Worm (Caenorhabditis elegans) whole organism, L3 larva: ENCODE measurements around the gene T02B11.8.

Source experiments
- R02D3.7 ChIP-seq: fragments of 150-350 bp; optimal IDR thresholded peaks from 2 replicates; lab custom pipeline; 2014; ENCODE audit warnings: missing biosample characterization, missing genetic modification characterization
- ZK546.5 ChIP-seq: sonication (generic microtip); optimal IDR thresholded peaks from 2 replicates; lab custom pipeline; 2017; ENCODE audit warnings: missing biosample characterization, missing genetic modification characterization
- aly-2 ChIP-seq: fragments of 150-350 bp; optimal IDR thresholded peaks from 2 replicates; lab custom pipeline; 2014; ENCODE audit warnings: missing biosample characterization, missing genetic modification characterization
- ama-1 ChIP-seq: fragments of 150-350 bp; optimal IDR thresholded peaks from 2 replicates; lab custom pipeline; 2018
- ceh-28 ChIP-seq: fragments of 150-350 bp; optimal IDR thresholded peaks from 2 replicates; lab custom pipeline; 2014; ENCODE audit warnings: missing biosample characterization, missing genetic modification reagents, missing genetic modification characterization
- daf-12 ChIP-seq: fragments of 150-350 bp; optimal IDR thresholded peaks from 2 replicates; lab custom pipeline; 2014; ENCODE audit warnings: missing biosample characterization, missing genetic modification reagents, missing genetic modification characterization
- egl-5 ChIP-seq: fragments of 150-350 bp; optimal IDR thresholded peaks from 2 replicates; lab custom pipeline; 2017; ENCODE audit warnings: missing biosample characterization, missing genetic modification reagents, missing genetic modification characterization, inconsistent platforms
- elt-1 ChIP-seq: fragments of 150-350 bp; optimal IDR thresholded peaks from 2 replicates; lab custom pipeline; 2014; ENCODE audit warnings: missing biosample characterization, missing genetic modification characterization
- elt-2 ChIP-seq: sonication (generic microtip); optimal IDR thresholded peaks from 2 replicates; lab custom pipeline; 2016; ENCODE audit warnings: missing genetic modification reagents, mild to moderate bottlenecking, missing genetic modification characterization, missing compliant biosample characterization
- eor-1 ChIP-seq, 2 experiments: fragments of 150-350 bp; optimal IDR thresholded peaks; 2 replicates each; lab custom pipeline; 2014 to 2018; ENCODE audit warnings: missing biosample characterization in 2 of 2, missing genetic modification characterization in 2 of 2
- fkh-10 ChIP-seq: sonication (generic microtip); optimal IDR thresholded peaks from 2 replicates; lab custom pipeline; 2017; ENCODE audit warnings: missing biosample characterization, missing genetic modification reagents, missing genetic modification characterization
- fos-1 ChIP-seq: fragments of 150-350 bp; optimal IDR thresholded peaks from 2 replicates; lab custom pipeline; 2014; ENCODE audit warnings: missing biosample characterization, missing genetic modification characterization
- hmg-11 ChIP-seq: sonication (generic microtip); optimal IDR thresholded peaks from 2 replicates; lab custom pipeline; 2016; ENCODE audit warnings: missing genetic modification characterization, missing compliant biosample characterization
- jun-1 ChIP-seq: fragments of 150-350 bp; optimal IDR thresholded peaks from 2 replicates; lab custom pipeline; 2014; ENCODE audit warnings: missing biosample characterization, missing genetic modification reagents, missing genetic modification characterization
- lin-15B ChIP-seq: fragments of 150-350 bp; optimal IDR thresholded peaks from 2 replicates; lab custom pipeline; 2014; ENCODE audit warnings: missing biosample characterization, missing genetic modification characterization
- lin-39 ChIP-seq: fragments of 150-350 bp; optimal IDR thresholded peaks from 2 replicates; lab custom pipeline; 2018; ENCODE audit warnings: missing biosample characterization, missing genetic modification reagents, missing genetic modification characterization
- lsy-12 ChIP-seq: sonication (generic microtip); optimal IDR thresholded peaks from 2 replicates; lab custom pipeline; 2016; ENCODE audit warnings: mild to moderate bottlenecking, missing genetic modification characterization, missing compliant biosample characterization
- mdl-1 ChIP-seq: fragments of 150-350 bp; optimal IDR thresholded peaks from 2 replicates; lab custom pipeline; 2014; ENCODE audit warnings: missing biosample characterization, missing genetic modification characterization
- mml-1 ChIP-seq: fragments of 150-350 bp; sonication (generic microtip); optimal IDR thresholded peaks from 3 replicates; lab custom pipeline; 2014; ENCODE audit warnings: missing biosample characterization, missing genetic modification characterization
- nfya-1 ChIP-seq: sonication (generic microtip); optimal IDR thresholded peaks from 2 replicates; lab custom pipeline; 2017; ENCODE audit warnings: missing genetic modification characterization, mild to moderate bottlenecking, missing compliant biosample characterization, antibody characterized with exemption, moderate library complexity; ENCODE audit not compliant: insufficient read depth
- nhr-11 ChIP-seq: fragments of 150-350 bp; optimal IDR thresholded peaks from 2 replicates; lab custom pipeline; 2014; ENCODE audit warnings: missing biosample characterization, missing genetic modification characterization
- nhr-23 ChIP-seq: fragments of 150-350 bp; optimal IDR thresholded peaks from 2 replicates; lab custom pipeline; 2014; ENCODE audit warnings: missing biosample characterization, missing genetic modification reagents, missing genetic modification characterization
- nhr-25 ChIP-seq: sonication (generic microtip); optimal IDR thresholded peaks from 2 replicates; lab custom pipeline; 2017; ENCODE audit warnings: missing biosample characterization, missing genetic modification characterization
- nhr-28 ChIP-seq: fragments of 150-350 bp; optimal IDR thresholded peaks from 2 replicates; lab custom pipeline; 2014; ENCODE audit warnings: missing biosample characterization, missing genetic modification characterization
- nhr-43 ChIP-seq: sonication (generic microtip); optimal IDR thresholded peaks from 2 replicates; lab custom pipeline; 2016; ENCODE audit warnings: mild to moderate bottlenecking, missing genetic modification characterization, missing compliant biosample characterization; ENCODE audit not compliant: poor library complexity, severe bottlenecking
- nhr-77 ChIP-seq: fragments of 150-350 bp; optimal IDR thresholded peaks from 2 replicates; lab custom pipeline; 2014; ENCODE audit warnings: missing biosample characterization, missing genetic modification characterization
- pqm-1 ChIP-seq: fragments of 150-350 bp; optimal IDR thresholded peaks from 2 replicates; lab custom pipeline; 2017; ENCODE audit warnings: missing biosample characterization, missing genetic modification characterization, inconsistent platforms
- sea-2 ChIP-seq: fragments of 150-350 bp; sonication (generic microtip); optimal IDR thresholded peaks from 4 replicates; lab custom pipeline; 2014; ENCODE audit warnings: missing biosample characterization, missing genetic modification reagents, missing genetic modification characterization
- skn-1 ChIP-seq: fragments of 150-350 bp; optimal IDR thresholded peaks from 2 replicates; lab custom pipeline; 2014; ENCODE audit warnings: missing biosample characterization, missing genetic modification characterization
- snpc-4 ChIP-seq: fragments of 150-350 bp; optimal IDR thresholded peaks from 2 replicates; lab custom pipeline; 2014; ENCODE audit warnings: missing biosample characterization, missing genetic modification characterization
- tbx-2 ChIP-seq: sonication (generic microtip); optimal IDR thresholded peaks from 2 replicates; lab custom pipeline; 2016; ENCODE audit warnings: mild to moderate bottlenecking, missing genetic modification characterization, missing compliant biosample characterization
- unc-39 ChIP-seq: sonication (generic microtip); optimal IDR thresholded peaks from 4 replicates; lab custom pipeline; 2017; ENCODE audit warnings: missing biosample characterization, missing genetic modification characterization
- unc-62 ChIP-seq: fragments of 150-350 bp; sonication (generic microtip); optimal IDR thresholded peaks from 4 replicates; lab custom pipeline; 2014; ENCODE audit warnings: missing biosample characterization, missing genetic modification reagents, missing genetic modification characterization
- zag-1 ChIP-seq: fragments of 150-350 bp; optimal IDR thresholded peaks from 2 replicates; lab custom pipeline; 2014; ENCODE audit warnings: missing biosample characterization, missing genetic modification characterization
- ztf-11 ChIP-seq: fragments of 150-350 bp; optimal IDR thresholded peaks from 2 replicates; lab custom pipeline; 2014; ENCODE audit warnings: missing biosample characterization, missing genetic modification characterization
- ztf-4 ChIP-seq: fragments of 150-350 bp; optimal IDR thresholded peaks from 2 replicates; lab custom pipeline; 2014; ENCODE audit warnings: missing biosample characterization, missing genetic modification characterization

Gene T02B11.8

DNA sequence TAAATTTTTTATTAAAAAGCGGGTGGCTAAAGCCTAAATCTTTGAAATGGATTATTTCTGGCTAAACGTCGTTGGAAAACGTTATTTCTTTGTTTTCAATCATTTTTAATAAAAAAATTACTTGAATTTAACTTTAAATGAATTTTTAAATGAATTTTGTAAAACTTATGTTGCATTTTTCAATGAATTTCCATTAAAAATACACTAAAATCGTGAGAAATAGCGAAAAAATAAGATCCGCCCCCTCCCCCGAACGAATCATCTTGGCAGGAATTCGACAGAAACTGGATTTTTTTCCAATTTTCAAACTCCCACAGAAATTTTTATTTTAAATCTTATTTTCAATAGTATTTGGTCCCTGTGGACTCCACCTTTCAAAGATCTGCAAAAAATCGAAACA lies 704 bp upstream of the T02B11.8 start, which contains the start of gene srg-53:
Gene srg-53, plus strand, starts transcription at position 301 of the 400 bp plus-strand sequence.
- TF ChIP-seq elt-2 (no peak), fkh-10 (GFP tag; lab: Kevin White, UChicago) (no peak), mml-1 (tag; lab: Kevin White, UChicago) (no peak), nhr-11 (tag; lab: Kevin White, UChicago) (no peak), ama-1 (lab: Kevin White, UChicago) (no peak), snpc-4 (tag; lab: Kevin White, UChicago) (no peak), aly-2 (tag; lab: Kevin White, UChicago) (no peak), mdl-1 (tag; lab: Kevin White, UChicago) (no peak), pqm-1 (tag; lab: Kevin White, UChicago) (no peak), nhr-25 (no peak), daf-12 (no peak), ztf-11 (tag; lab: Kevin White, UChicago) (no peak)

DNA sequence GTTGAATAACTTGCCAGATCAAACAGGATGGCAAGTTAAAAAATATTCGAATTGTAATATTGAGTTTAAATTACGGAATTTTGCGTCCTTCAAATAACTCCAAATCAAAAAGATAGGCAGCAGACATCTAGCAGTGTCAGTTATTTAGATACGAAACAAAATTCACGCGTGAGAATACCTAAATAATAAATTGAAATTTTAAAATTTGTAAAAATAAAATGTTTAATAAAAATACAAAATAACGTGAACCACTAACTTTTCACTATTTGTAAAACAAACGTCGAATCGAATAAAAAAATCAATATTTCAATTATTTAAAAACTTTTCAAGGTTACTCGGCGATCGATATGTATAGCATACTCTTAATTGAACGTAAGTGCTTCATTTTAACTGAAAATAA lies 2.5 kb downstream of the T02B11.8 start, which contains the start of gene T02B11.9:
Gene T02B11.9, plus strand, starts transcription at position 301 of the 400 bp plus-strand sequence.
- TF ChIP-seq lin-15B (tag; lab: Kevin White, UChicago) (no peak), tbx-2 (tag; lab: Kevin White, UChicago) (no peak), nfya-1 (no peak), ZK546.5 (tag; lab: Kevin White, UChicago) (no peak), fkh-10 (GFP tag; lab: Kevin White, UChicago) (no peak), lin-39 (no peak), hmg-11 (tag; lab: Kevin White, UChicago) (no peak), egl-5 (tag; lab: Kevin White, UChicago) (no peak), ztf-11 (tag; lab: Kevin White, UChicago) (no peak), nhr-28 (tag; lab: Kevin White, UChicago) (no peak), jun-1 (tag; lab: Kevin White, UChicago) (no peak), ceh-28 (no peak), skn-1 (tag; lab: Kevin White, UChicago) (no peak), elt-1 (tag; lab: Kevin White, UChicago) (no peak), nhr-23 (tag; lab: Kevin White, UChicago) (no peak), nhr-77 (no peak), ztf-4 (tag; lab: Kevin White, UChicago) (no peak)
- TF ChIP-seq, all 47 proteins: peak for 0

DNA sequence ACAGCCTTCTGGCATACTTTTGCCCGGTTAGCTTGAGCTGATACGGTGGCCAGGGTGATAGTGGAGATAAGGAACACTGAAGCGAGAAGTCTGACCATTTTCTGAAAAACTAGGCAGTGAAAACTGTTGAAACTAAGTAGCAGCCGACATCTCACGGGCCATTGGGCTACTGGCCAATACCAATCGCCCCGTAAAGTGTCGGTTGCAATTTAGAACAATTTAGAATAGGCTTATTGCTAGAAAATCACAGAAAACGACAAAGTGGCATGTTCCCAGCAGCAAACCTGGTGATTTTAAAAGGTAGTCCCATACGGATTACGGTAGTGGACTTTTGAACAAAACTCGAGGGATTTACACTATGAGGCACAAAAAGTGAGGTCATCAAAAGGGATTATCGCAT lies 7.4 kb downstream of the T02B11.8 start, which contains the start of gene T02B11.4:
Gene T02B11.4, minus strand, starts transcription at position 101 of the 400 bp plus-strand sequence.
- TF ChIP-seq lin-39 (no peak), unc-62 (GFP tag; lab: Kevin White, UChicago) (no peak), unc-39 (no peak), zag-1 (tag; lab: Kevin White, UChicago) (no peak), fos-1 (tag; lab: Kevin White, UChicago) (no peak), egl-5 (tag; lab: Kevin White, UChicago) (no peak), eor-1 (tag; optimal IDR thresholded peaks at IDR 0.05; lab: Kevin White, UChicago) (no peak), lsy-12 (tag; lab: Kevin White, UChicago) (no peak), sea-2 (no peak), mdl-1 (tag; lab: Kevin White, UChicago) (no peak), lin-15B (tag; lab: Kevin White, UChicago) (no peak), R02D3.7 (no peak), nhr-11 (tag; lab: Kevin White, UChicago) (no peak), nhr-23 (tag; lab: Kevin White, UChicago) (no peak), nfya-1 (no peak), skn-1 (tag; lab: Kevin White, UChicago) (no peak)

DNA sequence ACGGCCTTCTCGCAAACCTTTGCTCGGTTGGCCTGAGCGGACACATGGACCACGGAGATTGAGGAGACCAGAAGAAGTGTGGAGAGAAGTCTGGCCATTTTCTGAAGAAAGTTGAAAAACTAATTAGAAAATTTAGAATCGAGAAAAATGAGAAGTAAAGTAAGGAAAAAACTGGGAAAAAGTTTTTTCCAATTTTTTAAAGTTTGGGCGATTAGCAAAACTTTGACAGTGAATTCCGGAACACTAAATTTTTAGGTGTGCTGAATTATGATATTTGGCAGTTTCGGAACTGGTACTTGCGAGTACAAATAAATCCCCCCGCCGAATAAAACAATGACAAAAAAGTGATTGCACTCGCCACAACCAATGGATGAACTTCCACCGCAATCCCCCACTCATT lies 11.7 kb downstream of the T02B11.8 start, which contains the start of gene T02B11.3:
Gene T02B11.3, minus strand, starts transcription at position 101 of the 400 bp plus-strand sequence.
- TF ChIP-seq hmg-11 (tag; lab: Kevin White, UChicago): no peak
- TF ChIP-seq fos-1 (tag; lab: Kevin White, UChicago): no peak
- TF ChIP-seq ama-1 (lab: Kevin White, UChicago): no peak
- no peak for TF ChIP-seq nhr-43 (tag; lab: Kevin White, UChicago)
